Fruit fly (Drosophila melanogaster) whole organism, adult: ENCODE measurements around the gene CG11755.
A peak's percentile ranks its signal among the peaks of the same experiment; 100 is the strongest.

Source experiments
- CG11617 ChIP-seq: fragments of 200-800 bp; sonication (Bioruptor generic); optimal IDR thresholded peaks from 2 replicates; lab custom pipeline; 2017; ENCODE audit warnings: mild to moderate bottlenecking, missing biosample characterization, missing genetic modification reagents, missing genetic modification characterization
- CG12768 ChIP-seq: fragments of 200-800 bp; sonication (Bioruptor generic); optimal IDR thresholded peaks from 2 replicates; lab custom pipeline; 2017; ENCODE audit warnings: missing biosample characterization, missing genetic modification characterization, mild to moderate bottlenecking, moderate library complexity, missing genetic modification reagents
- CG14711 ChIP-seq: fragments of 200-800 bp; sonication (Bioruptor generic); optimal IDR thresholded peaks from 2 replicates; lab custom pipeline; 2018; ENCODE audit warnings: missing biosample characterization, mild to moderate bottlenecking, missing genetic modification characterization, moderate library complexity
- CG1620 ChIP-seq: fragments of 200-800 bp; sonication (Bioruptor generic); optimal IDR thresholded peaks from 2 replicates; lab custom pipeline; 2016; ENCODE audit warnings: missing biosample characterization, missing genetic modification characterization
- CG33017 ChIP-seq: fragments of 200-800 bp; sonication (Bioruptor generic); optimal IDR thresholded peaks from 2 replicates; lab custom pipeline; 2018; ENCODE audit warnings: missing biosample characterization, mild to moderate bottlenecking, missing genetic modification characterization, moderate library complexity
- CG5204 ChIP-seq: fragments of 200-800 bp; sonication (Bioruptor generic); optimal IDR thresholded peaks from 2 replicates; lab custom pipeline; 2016; ENCODE audit warnings: missing biosample characterization, missing genetic modification characterization
- CG7045 ChIP-seq: fragments of 200-800 bp; sonication (Bioruptor generic); optimal IDR thresholded peaks from 2 replicates; lab custom pipeline; 2017; ENCODE audit warnings: missing biosample characterization, mild to moderate bottlenecking, missing genetic modification characterization
- CG7101 ChIP-seq: fragments of 200-800 bp; sonication (Bioruptor generic); optimal IDR thresholded peaks from 2 replicates; lab custom pipeline; 2018; ENCODE audit warnings: missing biosample characterization, mild to moderate bottlenecking, missing genetic modification characterization, moderate library complexity
- Clk ChIP-seq: fragments of 200-800 bp; sonication (Bioruptor generic); optimal IDR thresholded peaks from 2 replicates; lab custom pipeline; 2017; ENCODE audit warnings: missing biosample characterization, missing genetic modification characterization
- Crg-1 ChIP-seq: fragments of 200-800 bp; sonication (Bioruptor generic); optimal IDR thresholded peaks from 2 replicates; lab custom pipeline; 2016; ENCODE audit warnings: missing biosample characterization, missing genetic modification characterization
- Hr96 ChIP-seq: fragments of 200-800 bp; sonication (Bioruptor generic); optimal IDR thresholded peaks from 2 replicates; lab custom pipeline; 2016; ENCODE audit warnings: missing biosample characterization, missing genetic modification characterization
- Mnt ChIP-seq: fragments of 200-800 bp; sonication (Bioruptor generic); optimal IDR thresholded peaks from 2 replicates; lab custom pipeline; 2016; ENCODE audit warnings: missing biosample characterization, mild to moderate bottlenecking, missing genetic modification characterization
- bab1 ChIP-seq: fragments of 200-800 bp; sonication (Bioruptor generic); optimal IDR thresholded peaks from 3 replicates; lab custom pipeline; 2019; ENCODE audit warnings: missing biosample characterization, mild to moderate bottlenecking, missing genetic modification characterization, moderate library complexity
- cic ChIP-seq: fragments of 200-800 bp; sonication (Bioruptor generic); optimal IDR thresholded peaks from 2 replicates; lab custom pipeline; 2017; ENCODE audit warnings: missing biosample characterization, mild to moderate bottlenecking, missing genetic modification characterization, moderate library complexity
- cnc ChIP-seq, 2 experiments: fragments of >200 bp; optimal IDR thresholded peaks; 2 replicates each; lab custom pipeline; 2017
- kay ChIP-seq: fragments of 200-800 bp; sonication (Bioruptor generic); peaks from one replicate; lab custom pipeline; 2016; ENCODE audit warnings: missing biosample characterization, missing genetic modification characterization, borderline replicate concordance
- ovo ChIP-seq: fragments of 200-800 bp; sonication (Bioruptor generic); optimal IDR thresholded peaks from 2 replicates; lab custom pipeline; 2016; ENCODE audit warnings: missing biosample characterization, missing genetic modification characterization
- pad ChIP-seq: fragments of 200-800 bp; sonication (Bioruptor generic); optimal IDR thresholded peaks from 3 replicates; lab custom pipeline; 2017; ENCODE audit warnings: missing biosample characterization, missing genetic modification characterization, mild to moderate bottlenecking, moderate library complexity, missing genetic modification reagents
- tj ChIP-seq: fragments of 200-800 bp; sonication (Bioruptor generic); optimal IDR thresholded peaks from 3 replicates; lab custom pipeline; 2017; ENCODE audit warnings: missing biosample characterization, mild to moderate bottlenecking, missing genetic modification characterization, moderate library complexity
- toe ChIP-seq: fragments of 200-800 bp; sonication (Bioruptor generic); optimal IDR thresholded peaks from 2 replicates; lab custom pipeline; 2016; ENCODE audit warnings: missing biosample characterization, missing genetic modification characterization

The CG11755 gene

dm6 chr3R:8679934-8680333, 3.2 kb downstream of the CG11755 start, which contains the start of gene CG33325:
CG33325 (minus strand) TSS chr3R:8680034.
- no peak for TF ChIP-seq CG7101 (tag; lab: Kevin White, UChicago)
- TF ChIP-seq CG7045 = no peak
- TF ChIP-seq Clk (GFP tag; lab: Kevin White, UChicago) = no peak
- TF ChIP-seq CG14711 (tag; lab: Kevin White, UChicago) = no peak
- TF ChIP-seq Hr96 (GFP tag; lab: Kevin White, UChicago) = no peak
- TF ChIP-seq ovo (GFP tag; lab: Kevin White, UChicago) = no peak
- TF ChIP-seq CG5204 (GFP tag; lab: Kevin White, UChicago) = no peak
- TF ChIP-seq toe (GFP tag; lab: Kevin White, UChicago) = no peak
- TF ChIP-seq pad (GFP tag; lab: Kevin White, UChicago) = no peak
- no peak for TF ChIP-seq Crg-1
- no peak for TF ChIP-seq tj (GFP tag; lab: Kevin White, UChicago)
- no peak for TF ChIP-seq CG11617
- no peak for TF ChIP-seq bab1
- no peak for TF ChIP-seq CG1620
- TF ChIP-seq CG33017 (tag; lab: Kevin White, UChicago) = no peak

DNA sequence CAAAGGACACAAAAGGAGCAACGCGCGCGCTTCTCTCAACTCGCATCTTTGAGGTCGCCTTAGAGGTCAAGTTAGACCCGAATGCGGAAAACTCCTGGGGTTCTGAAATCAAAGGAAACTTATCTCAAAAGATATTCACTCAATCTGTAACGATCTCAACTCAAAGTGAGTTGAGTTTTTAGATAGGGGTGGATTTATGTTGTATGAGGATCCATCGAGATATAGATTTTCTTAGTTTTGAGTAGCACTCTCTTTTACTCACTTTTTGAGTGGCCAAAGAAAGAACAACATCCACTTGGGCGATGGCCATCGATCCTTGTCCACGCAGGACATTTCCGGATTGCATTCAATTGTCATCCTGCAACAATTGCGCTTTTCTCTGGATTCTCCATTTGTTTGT, 3.9 kb downstream of the CG11755 start:
- no peak for TF ChIP-seq Clk (GFP tag; lab: Kevin White, UChicago)
- TF ChIP-seq cnc (optimal IDR thresholded peaks at IDR 0.05; lab: Kevin White, UChicago) = no peak
- TF ChIP-seq CG12768 (GFP tag; lab: Kevin White, UChicago) = no peak
- TF ChIP-seq toe (GFP tag; lab: Kevin White, UChicago) = no peak
- no peak for TF ChIP-seq Crg-1
- no peak for TF ChIP-seq tj (GFP tag; lab: Kevin White, UChicago)
- TF ChIP-seq CG1620 = no peak
- TF ChIP-seq cic (GFP tag; lab: Kevin White, UChicago) = no peak
- no peak for TF ChIP-seq ovo (GFP tag; lab: Kevin White, UChicago)
- TF ChIP-seq bab1 = no peak
- TF ChIP-seq Mnt (GFP tag; lab: Kevin White, UChicago) = no peak

DNA sequence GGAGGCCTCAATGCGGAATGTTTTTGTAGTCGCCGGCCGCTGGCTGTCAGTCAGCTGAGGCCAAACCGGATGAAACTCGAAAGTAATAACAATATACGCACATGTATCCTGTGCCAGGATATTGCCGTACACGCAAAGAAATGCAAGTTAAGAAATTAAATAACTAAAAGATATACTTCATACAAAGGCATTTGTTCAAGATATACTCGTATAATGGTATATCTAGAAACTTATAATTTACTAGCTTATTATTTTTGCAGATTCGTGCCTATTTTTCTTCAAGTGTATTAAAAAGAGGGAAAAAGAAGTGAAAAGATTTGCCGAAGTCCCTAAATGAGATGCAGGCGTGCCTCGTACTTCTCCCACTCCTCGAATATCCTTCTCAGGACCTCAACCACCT, 6.6 kb downstream of the CG11755 start:
- TF ChIP-seq Crg-1 = no peak
- no peak for TF ChIP-seq pad (GFP tag; lab: Kevin White, UChicago)
- no peak for TF ChIP-seq bab1
- TF ChIP-seq Clk (GFP tag; lab: Kevin White, UChicago) = no peak
- TF ChIP-seq CG14711 (tag; lab: Kevin White, UChicago) = no peak
- no peak for TF ChIP-seq kay
- no peak for TF ChIP-seq CG7101 (tag; lab: Kevin White, UChicago)
- TF ChIP-seq CG5204 (GFP tag; lab: Kevin White, UChicago) = no peak
- TF ChIP-seq cnc (optimal IDR thresholded peaks at IDR 0.05; lab: Kevin White, UChicago) = no peak
- TF ChIP-seq CG12768 (GFP tag; lab: Kevin White, UChicago) = no peak
- TF ChIP-seq CG11617 = no peak
- TF ChIP-seq cic (GFP tag; lab: Kevin White, UChicago) = no peak

dm6 chr3R:8684328-8685177, 7.8 kb downstream of the CG11755 start, which contains the start of gene CG44227:
CG44227 (minus strand) TSS chr3R:8685176.
- TF ChIP-seq CG33017 (tag; lab: Kevin White, UChicago) (no peak), CG5204 (GFP tag; lab: Kevin White, UChicago) (no peak), Clk (GFP tag; lab: Kevin White, UChicago) (no peak), bab1 (no peak), pad (GFP tag; lab: Kevin White, UChicago) (no peak), tj (GFP tag; lab: Kevin White, UChicago) (no peak), Crg-1 (no peak), Mnt (GFP tag; lab: Kevin White, UChicago) (no peak), Hr96 (GFP tag; lab: Kevin White, UChicago) (no peak), CG7101 (tag; lab: Kevin White, UChicago) (no peak), cnc (optimal IDR thresholded peaks at IDR 0.05; lab: Kevin White, UChicago) (no peak), CG1620 (no peak), kay (no peak), toe (GFP tag; lab: Kevin White, UChicago) (no peak), CG12768 (GFP tag; lab: Kevin White, UChicago) (no peak), cic (GFP tag; lab: Kevin White, UChicago) (no peak), CG11617 (no peak), CG7045 (no peak)

- TF ChIP-seq cnc (optimal IDR thresholded peaks at IDR 0.05; lab: Kevin White, UChicago) (no peak), toe (GFP tag; lab: Kevin White, UChicago) (no peak), CG7101 (tag; lab: Kevin White, UChicago) (no peak), cic (GFP tag; lab: Kevin White, UChicago) (no peak), bab1 (no peak), CG11617 (no peak), pad (GFP tag; lab: Kevin White, UChicago) (no peak), CG5204 (GFP tag; lab: Kevin White, UChicago) (no peak)
These were observed 9.7 kb downstream of the CG11755 start for dm6 chr3R:8686446-8686845.

dm6 chr3R:8694110-8694826, 17.6 kb downstream of the CG11755 start:
- TF ChIP-seq CG33017 (tag; lab: Kevin White, UChicago) (peak; percentile 86), CG12768 (GFP tag; lab: Kevin White, UChicago) (peak; percentile 74), cnc (optimal IDR thresholded peaks at IDR 0.05; lab: Kevin White, UChicago) (no peak), toe (GFP tag; lab: Kevin White, UChicago) (peak; percentile 68), CG7045 (peak; percentile 89), CG5204 (GFP tag; lab: Kevin White, UChicago) (peak; percentile 66), kay (no peak), Hr96 (GFP tag; lab: Kevin White, UChicago) (peak; percentile 54)
